Worm (Caenorhabditis elegans) whole organism, L4 larva: ENCODE measurements around the gene let-754.

Experiments
- F10B5.3 ChIP-seq: sonication (generic microtip); optimal IDR thresholded peaks from 2 replicates; lab custom pipeline; 2016; ENCODE audit warnings: mild to moderate bottlenecking, missing genetic modification characterization, missing compliant biosample characterization
- ceh-20 ChIP-seq: fragments of 200-800 bp; sonication (Bioruptor generic); IDR thresholded peaks from 2 replicates; pipeline ENCODE4 v1.3.6; 2022; ENCODE audit warnings: missing genetic modification reagents, missing genetic modification characterization, missing compliant biosample characterization
- nhr-41 ChIP-seq: fragments of 200-800 bp; sonication (Bioruptor generic); IDR thresholded peaks from 2 replicates; pipeline ENCODE4 v1.3.6; 2022; ENCODE audit warnings: missing genetic modification reagents, missing genetic modification characterization, missing compliant biosample characterization

ce11 chrIII:7933235-7933634 is 19.9 kb downstream of the let-754 start, which contains the start of gene ran-2:
- TF ChIP-seq F10B5.3 = no peak
- TF ChIP-seq ceh-20 = no peak
- no peak for TF ChIP-seq nhr-41 (GFP tag; lab: Robert Waterston, UW)
